Worm (Caenorhabditis elegans): ENCODE data around the gene ddo-2.

ce11 chrV:7399202-7399601, 36.3 kb downstream of the ddo-2 start, which contains the start of gene gst-41:
- TF ChIP-seq cog-1 (tag; optimal IDR thresholded peaks at IDR 0.05) (no peak), flt-1 (GFP tag; IDR thresholded peaks at IDR 0.05) (no peak), med-1 (GFP tag; optimal IDR thresholded peaks at IDR 0.05; ENCODE audit: insufficient read depth) (no peak), ref-1 (GFP tag; conservative IDR thresholded peaks at IDR 0.05) (no peak), ztf-29 (GFP tag; IDR thresholded peaks at IDR 0.05) (no peak), T22C8.4 (GFP tag; IDR thresholded peaks at IDR 0.05) (no peak), tab-1 (GFP tag; IDR thresholded peaks at IDR 0.05) (no peak), klf-2 (GFP tag; conservative IDR thresholded peaks at IDR 0.05) (no peak), ztf-23 (GFP tag; IDR thresholded peaks at IDR 0.05) (no peak)
